Fruit fly (Drosophila melanogaster): ENCODE data around the gene CG43386.
A peak's percentile ranks its signal among the peaks of the same experiment; 100 is the strongest.

The CG43386 gene

DNA sequence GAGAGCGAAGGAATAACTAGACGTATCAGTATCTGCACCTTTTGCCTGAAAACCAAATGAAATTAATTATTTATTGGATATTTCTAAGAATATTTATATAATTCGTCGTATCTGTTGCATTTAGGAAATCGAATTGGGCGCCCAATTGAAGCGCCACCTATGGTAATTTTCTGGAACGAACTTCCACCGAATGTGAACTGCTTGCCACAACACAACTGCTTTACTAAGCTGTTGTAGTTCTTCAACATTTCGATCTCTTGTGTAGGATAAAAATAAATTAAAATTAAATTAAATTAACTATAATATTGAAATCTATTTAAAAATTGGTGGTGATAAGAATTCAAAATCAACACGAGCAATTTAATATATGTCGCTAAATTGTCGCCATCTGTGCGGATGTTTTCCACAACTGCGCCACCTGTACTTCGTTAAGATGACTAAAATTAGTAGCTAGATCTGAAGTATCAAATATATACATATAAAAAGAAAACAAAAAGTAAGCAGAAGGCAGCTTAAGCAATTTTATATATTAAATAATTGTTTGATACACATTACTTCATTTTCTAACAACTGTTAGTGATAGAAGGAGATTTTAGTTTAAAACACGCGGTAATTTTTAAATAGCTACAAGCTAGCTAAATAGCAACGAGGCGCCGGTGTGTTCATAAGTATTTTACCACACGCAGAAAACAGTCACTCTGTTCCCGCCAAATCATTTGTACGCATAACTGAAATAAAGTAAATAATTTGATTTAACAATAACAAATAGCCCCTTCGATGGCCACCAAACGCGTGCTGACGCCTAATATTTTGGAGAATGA, 32.8 kb upstream of the CG43386 start, which contains the start of gene Dna2:
Gene Dna2, plus strand, starts transcription at position 688 of the 821 bp plus-strand sequence.
- TF ChIP-seq Hr96 (GFP tag; optimal IDR thresholded peaks at IDR 0.05) = peak; percentile 18
- no peak for TF ChIP-seq CG33017 (tag; optimal IDR thresholded peaks at IDR 0.05)
- TF ChIP-seq Crg-1 (GFP tag; optimal IDR thresholded peaks at IDR 0.05) = peak; percentile 12
- TF ChIP-seq pad (GFP tag; optimal IDR thresholded peaks at IDR 0.05) = peak; percentile 0
- no peak for TF ChIP-seq kay (GFP tag; ENCODE audit: borderline replicate concordance)
- TF ChIP-seq cnc (optimal IDR thresholded peaks at IDR 0.05) = no peak

DNA sequence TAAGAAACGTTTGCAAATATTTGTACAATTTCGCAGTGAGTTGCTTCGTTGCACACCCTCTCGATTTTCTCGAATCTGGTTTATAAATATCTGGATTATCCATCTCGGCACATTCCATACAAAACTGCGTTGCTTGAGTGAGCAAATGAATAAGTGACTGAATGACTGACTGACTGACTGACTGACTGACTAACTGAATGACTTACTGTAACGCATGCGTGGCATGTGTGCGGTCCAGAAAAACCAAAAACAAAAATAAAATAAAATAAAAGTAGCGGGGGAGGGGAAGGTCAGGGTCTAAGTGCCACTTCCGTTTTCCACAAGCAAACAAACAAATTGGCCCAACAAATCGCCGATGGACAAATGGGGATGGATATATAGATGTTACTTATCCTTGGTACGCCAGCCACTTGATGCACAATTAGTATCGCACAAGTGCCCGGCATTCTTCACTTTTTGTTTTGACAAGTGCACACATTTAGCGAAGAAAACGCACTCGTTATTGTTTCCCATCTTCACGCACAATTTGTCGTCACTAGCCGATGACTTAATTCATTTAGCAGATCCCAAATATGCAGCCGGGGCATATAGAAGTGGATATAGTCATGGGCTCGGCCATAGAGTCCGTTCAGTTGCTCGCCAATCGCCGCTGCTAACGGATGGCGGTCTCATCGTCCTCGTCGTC, 31.5 kb upstream of the CG43386 start, which contains the start of gene CG33557:
Gene CG33557, plus strand, starts transcription at position 635 of the 685 bp plus-strand sequence.
- TF ChIP-seq tj (GFP tag; optimal IDR thresholded peaks at IDR 0.05) (no peak), Hr96 (GFP tag; optimal IDR thresholded peaks at IDR 0.05) (no peak), CG7045 (GFP tag; optimal IDR thresholded peaks at IDR 0.05) (no peak), pad (GFP tag; optimal IDR thresholded peaks at IDR 0.05) (no peak), bab1 (GFP tag; optimal IDR thresholded peaks at IDR 0.05) (no peak), CG33017 (tag; optimal IDR thresholded peaks at IDR 0.05) (no peak), CG12768 (GFP tag; optimal IDR thresholded peaks at IDR 0.05) (no peak), Clk (GFP tag; optimal IDR thresholded peaks at IDR 0.05) (no peak), cnc (optimal IDR thresholded peaks at IDR 0.05) (no peak), kay (GFP tag; ENCODE audit: borderline replicate concordance) (no peak), Crg-1 (GFP tag; optimal IDR thresholded peaks at IDR 0.05) (no peak), CG14711 (tag; optimal IDR thresholded peaks at IDR 0.05) (no peak), CG1620 (GFP tag; optimal IDR thresholded peaks at IDR 0.05) (no peak)

DNA sequence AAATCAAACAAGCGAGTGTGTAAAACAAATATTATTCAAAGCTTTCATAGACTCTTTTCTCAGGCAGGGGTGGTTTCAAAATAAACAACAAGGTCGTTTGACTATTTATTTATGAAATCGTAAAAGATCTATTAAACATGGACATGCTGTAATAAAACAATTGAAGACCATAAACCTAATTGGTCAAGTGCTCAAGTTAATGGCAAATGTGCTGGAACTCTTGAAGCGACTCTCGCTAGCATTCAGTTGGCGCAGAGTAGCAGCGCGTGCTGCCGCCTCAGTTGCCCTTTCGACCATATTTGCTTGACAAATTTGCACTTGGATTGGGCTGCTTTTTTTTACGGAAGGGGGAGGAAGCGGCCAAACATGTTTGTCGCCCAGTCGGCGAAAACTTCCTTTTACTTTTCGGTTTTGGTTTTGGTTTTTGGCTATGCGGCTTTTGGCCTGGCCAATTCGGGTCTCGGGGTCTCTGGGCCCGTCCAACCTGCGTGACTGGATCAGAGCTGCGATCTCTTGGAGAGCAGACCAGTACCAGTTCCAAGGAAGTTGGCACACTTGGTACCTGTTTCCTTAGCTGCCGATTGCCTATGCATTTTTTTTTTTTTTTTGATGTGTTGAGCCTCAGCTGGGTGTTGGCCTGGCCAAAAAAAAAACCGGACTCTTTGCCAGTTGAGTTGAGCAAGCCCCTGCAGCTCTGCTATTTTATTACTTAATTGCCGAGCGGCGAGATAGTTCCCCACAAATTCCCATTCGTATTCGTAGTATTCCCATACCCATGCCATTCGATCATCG, 16.4 kb upstream of the CG43386 start:
- TF ChIP-seq Crg-1 (GFP tag; optimal IDR thresholded peaks at IDR 0.05) (no peak), CG14711 (tag; optimal IDR thresholded peaks at IDR 0.05) (no peak), toe (GFP tag; optimal IDR thresholded peaks at IDR 0.05) (no peak), cnc (optimal IDR thresholded peaks at IDR 0.05) (no peak), bab1 (GFP tag; optimal IDR thresholded peaks at IDR 0.05) (no peak), CG11617 (GFP tag; optimal IDR thresholded peaks at IDR 0.05) (no peak), kay (GFP tag; ENCODE audit: borderline replicate concordance) (no peak), pad (GFP tag; optimal IDR thresholded peaks at IDR 0.05) (no peak), ovo (GFP tag; optimal IDR thresholded peaks at IDR 0.05) (no peak), CG33017 (tag; optimal IDR thresholded peaks at IDR 0.05) (no peak), CG7101 (tag; optimal IDR thresholded peaks at IDR 0.05) (no peak)

DNA sequence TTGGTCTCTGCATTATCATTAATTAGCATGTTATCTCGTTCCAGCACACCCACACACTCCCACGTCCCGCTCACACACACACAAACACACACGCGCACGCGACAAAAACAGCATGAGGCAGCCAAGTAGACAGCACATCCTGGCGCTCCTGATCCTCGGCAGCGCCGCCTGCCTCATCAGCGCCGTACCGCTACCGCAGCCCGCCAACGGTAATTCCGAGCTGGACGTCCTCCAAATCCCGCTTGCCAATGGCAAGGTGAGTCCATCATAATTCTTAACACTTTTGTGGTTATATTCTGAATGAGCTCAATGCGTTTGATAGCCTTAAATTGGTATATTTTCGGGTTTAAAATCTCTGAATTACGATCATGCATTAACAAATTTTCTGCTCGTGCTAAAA, 15.7 kb upstream of the CG43386 start:
- TF ChIP-seq bab1 (GFP tag; optimal IDR thresholded peaks at IDR 0.05) (no peak), toe (GFP tag; optimal IDR thresholded peaks at IDR 0.05) (no peak), kay (GFP tag; ENCODE audit: borderline replicate concordance) (no peak), Clk (GFP tag; optimal IDR thresholded peaks at IDR 0.05) (no peak), CG11617 (GFP tag; optimal IDR thresholded peaks at IDR 0.05) (no peak), tj (GFP tag; optimal IDR thresholded peaks at IDR 0.05) (no peak), CG33017 (tag; optimal IDR thresholded peaks at IDR 0.05) (no peak), CG7045 (GFP tag; optimal IDR thresholded peaks at IDR 0.05) (no peak), cnc (optimal IDR thresholded peaks at IDR 0.05) (no peak), CG1620 (GFP tag; optimal IDR thresholded peaks at IDR 0.05) (no peak), CG12768 (GFP tag; optimal IDR thresholded peaks at IDR 0.05) (no peak), ovo (GFP tag; optimal IDR thresholded peaks at IDR 0.05) (no peak), Hr96 (GFP tag; optimal IDR thresholded peaks at IDR 0.05) (no peak), cic (GFP tag; optimal IDR thresholded peaks at IDR 0.05) (no peak)

DNA sequence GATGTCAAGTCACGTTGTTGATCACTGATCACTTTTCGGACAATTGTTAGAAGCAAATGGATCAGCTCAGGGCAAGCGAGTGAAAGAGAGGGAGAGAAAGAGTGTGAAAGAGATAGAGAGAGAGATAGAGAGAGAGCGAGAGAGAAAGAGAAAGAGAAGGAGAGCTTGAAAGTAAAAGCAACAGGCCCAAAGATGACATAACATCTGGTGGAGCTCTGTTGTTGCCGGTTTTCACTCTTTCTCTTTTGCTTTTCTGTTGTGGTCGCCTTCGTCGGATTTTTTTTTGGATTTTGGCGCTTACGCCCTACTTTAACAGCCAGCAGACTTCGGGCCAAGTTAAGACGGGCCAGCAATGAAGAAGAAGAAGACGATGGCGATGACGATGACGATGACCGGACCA, 13.8 kb upstream of the CG43386 start:
- TF ChIP-seq tj (GFP tag; optimal IDR thresholded peaks at IDR 0.05) = no peak

DNA sequence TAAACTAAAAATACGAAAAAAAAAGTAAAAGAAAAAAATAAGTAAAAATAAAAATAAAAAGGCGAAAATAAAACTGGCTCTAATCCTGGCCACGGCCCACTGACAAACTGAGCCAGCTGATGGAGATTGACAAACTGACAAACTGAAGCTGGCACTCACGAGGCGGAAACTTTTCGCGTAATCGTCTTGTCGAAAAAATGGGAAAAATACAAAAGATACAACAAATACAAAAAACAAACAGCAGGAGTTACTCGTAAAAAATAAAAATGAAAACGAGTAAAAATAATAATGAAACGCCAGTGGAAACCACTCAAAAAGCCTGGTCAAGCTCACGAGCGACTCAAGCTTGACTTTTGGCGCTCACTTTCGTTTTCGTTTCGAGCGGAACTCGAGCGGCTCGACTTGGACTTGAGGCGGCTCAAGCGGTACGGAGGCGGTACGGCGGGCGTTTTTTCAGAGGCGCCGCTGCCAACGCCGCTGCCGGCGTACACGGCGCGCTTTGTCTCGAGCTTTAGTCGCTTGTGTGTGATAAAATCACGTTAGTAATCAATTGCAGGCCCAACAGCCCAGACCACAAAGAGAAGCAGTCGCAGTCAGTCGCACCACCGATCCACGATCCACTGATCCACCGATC, 12.1 kb upstream of the CG43386 start, which contains the start of gene CG32694:
Gene CG32694, plus strand, starts transcription at position 537 of the 634 bp plus-strand sequence.
- TF ChIP-seq Clk (GFP tag; optimal IDR thresholded peaks at IDR 0.05) = no peak
- TF ChIP-seq Hr96 (GFP tag; optimal IDR thresholded peaks at IDR 0.05) = no peak
- no peak for TF ChIP-seq bab1 (GFP tag; optimal IDR thresholded peaks at IDR 0.05)
- no peak for TF ChIP-seq pad (GFP tag; optimal IDR thresholded peaks at IDR 0.05)
- no peak for TF ChIP-seq CG7045 (GFP tag; optimal IDR thresholded peaks at IDR 0.05)
- no peak for TF ChIP-seq CG1620 (GFP tag; optimal IDR thresholded peaks at IDR 0.05)
- TF ChIP-seq Mnt (GFP tag; optimal IDR thresholded peaks at IDR 0.05) = no peak
- TF ChIP-seq CG5204 (GFP tag; optimal IDR thresholded peaks at IDR 0.05) = no peak
- TF ChIP-seq cic (GFP tag; optimal IDR thresholded peaks at IDR 0.05) = no peak

Data from whole organism, adult.